In genomic region chr2L:15061368-15061767, dm6 we compare ENCODE assay signal across 5 fruit fly cellular contexts.
TF ChIP-seq lines count a peak whose summit lies in the region.

solo (plus strand) TSS chr2L:15061656.
vas (plus strand) TSS chr2L:15061656.

- no peak for TF ChIP-seq CTCF in whole organism, embryonic (GFP tag; optimal IDR thresholded peaks at IDR 0.05; lab: Kevin White, UChicago)

TF ChIP-seq in whole organism, adult, 20 proteins besides CTCF, POLR2A, EP300 and RAD21:
- TF ChIP-seq kay (GFP tag; lab: Kevin White, UChicago; ENCODE audit: borderline replicate concordance) (peak; percentile 81), CG11617 (GFP tag; optimal IDR thresholded peaks at IDR 0.05; lab: Kevin White, UChicago) (no peak)

TF ChIP-seq in whole organism, embryonic, 481 proteins besides CTCF, POLR2A, EP300 and RAD21 (continues in another document):
- peak; percentile 59 for TF ChIP-seq CG15601 (tag; optimal IDR thresholded peaks at IDR 0.05; lab: Kevin White, UChicago)
- TF ChIP-seq CG4707 (GFP tag; optimal IDR thresholded peaks at IDR 0.05; lab: Kevin White, UChicago) = peak; percentile 27
- peak; percentile 31 for TF ChIP-seq bcd (GFP tag; optimal IDR thresholded peaks at IDR 0.05; lab: Kevin White, UChicago)
- no peak; the same call in 2 of the 3 replicates for TF ChIP-seq ci (GFP tag; IDR thresholded peaks at IDR 0.05; lab: Robert Waterston, UW)
- TF ChIP-seq trem (tag; optimal IDR thresholded peaks at IDR 0.05; lab: Kevin White, UChicago) = peak; percentile 56
- TF ChIP-seq ftz-f1 (GFP tag; optimal IDR thresholded peaks at IDR 0.05; lab: Kevin White, UChicago) = no peak
- no peak; the same call in 2 of the 3 replicates for TF ChIP-seq CG11695 (GFP tag; IDR thresholded peaks at IDR 0.05; lab: Robert Waterston, UW)
- TF ChIP-seq CG7786 (GFP tag; optimal IDR thresholded peaks at IDR 0.05; lab: Kevin White, UChicago) = no peak
- peak; percentile 7 for TF ChIP-seq CG17568 (GFP tag; optimal IDR thresholded peaks at IDR 0.05; lab: Kevin White, UChicago)
- TF ChIP-seq crol (GFP tag; IDR thresholded peaks at IDR 0.05; lab: Robert Waterston, UW) = no peak
- peak; percentile 68 for TF ChIP-seq grau (tag; optimal IDR thresholded peaks at IDR 0.05; lab: Kevin White, UChicago)
- no peak for TF ChIP-seq Aef1 (GFP tag; IDR thresholded peaks at IDR 0.05; lab: Robert Waterston, UW)
- no peak for TF ChIP-seq jing (GFP tag; optimal IDR thresholded peaks at IDR 0.05; lab: Kevin White, UChicago)
- no peak for TF ChIP-seq CG8089 (GFP tag; optimal IDR thresholded peaks at IDR 0.05; lab: Kevin White, UChicago)
- no peak for TF ChIP-seq h (optimal IDR thresholded peaks at IDR 0.05; lab: Kevin White, UChicago)
- TF ChIP-seq luna (GFP tag; optimal IDR thresholded peaks at IDR 0.05; lab: Kevin White, UChicago) = no peak
- peak; percentile 63 for TF ChIP-seq CG30403 (GFP tag; optimal IDR thresholded peaks at IDR 0.05; lab: Kevin White, UChicago)
- peak; percentile 64 for TF ChIP-seq zen (tag; optimal IDR thresholded peaks at IDR 0.05; lab: Kevin White, UChicago)
- no peak for TF ChIP-seq wor (GFP tag; IDR thresholded peaks at IDR 0.05; lab: Robert Waterston, UW)
- TF ChIP-seq fd102C (GFP tag; optimal IDR thresholded peaks at IDR 0.05; lab: Kevin White, UChicago) = no peak
- peak; percentile 71 for TF ChIP-seq CG12659 (GFP tag; optimal IDR thresholded peaks at IDR 0.05; lab: Kevin White, UChicago)
- no peak for TF ChIP-seq nom (GFP tag; optimal IDR thresholded peaks at IDR 0.05; lab: Kevin White, UChicago)
- peak; percentile 23 for TF ChIP-seq ewg (GFP tag; optimal IDR thresholded peaks at IDR 0.05; lab: Kevin White, UChicago)

TF ChIP-seq in whole organism, prepupa, 60 proteins besides CTCF, POLR2A, EP300 and RAD21 (continues in another document):
- TF ChIP-seq topi (GFP tag; optimal IDR thresholded peaks at IDR 0.05; lab: Kevin White, UChicago) = peak; percentile 17
- TF ChIP-seq svp (GFP tag; lab: Kevin White, UChicago) = peak; percentile 60
- TF ChIP-seq cyc (GFP tag; optimal IDR thresholded peaks at IDR 0.05; lab: Kevin White, UChicago) = peak; percentile 17
- TF ChIP-seq acj6 (GFP tag; optimal IDR thresholded peaks at IDR 0.05; lab: Kevin White, UChicago) = peak; percentile 15
- peak; percentile 19 for TF ChIP-seq lz (GFP tag; optimal IDR thresholded peaks at IDR 0.05; lab: Kevin White, UChicago)
- TF ChIP-seq OdsH (GFP tag; optimal IDR thresholded peaks at IDR 0.05; lab: Kevin White, UChicago) = peak; percentile 33
- no peak for TF ChIP-seq eg (GFP tag; IDR thresholded peaks at IDR 0.05; lab: Robert Waterston, UW)
- peak; percentile 53 for TF ChIP-seq CG3032 (tag; optimal IDR thresholded peaks at IDR 0.05; lab: Kevin White, UChicago)
- peak; percentile 9 for TF ChIP-seq esn (GFP tag; optimal IDR thresholded peaks at IDR 0.05; lab: Kevin White, UChicago)
- TF ChIP-seq Ets96B (tag; optimal IDR thresholded peaks at IDR 0.05; lab: Kevin White, UChicago) = no peak
- no peak for TF ChIP-seq CG8632 (GFP tag; optimal IDR thresholded peaks at IDR 0.05; lab: Kevin White, UChicago)
- peak; percentile 2 for TF ChIP-seq CG4318 (GFP tag; optimal IDR thresholded peaks at IDR 0.05; lab: Kevin White, UChicago)
- peak; percentile 18 for TF ChIP-seq CG31627 (GFP tag; optimal IDR thresholded peaks at IDR 0.05; lab: Kevin White, UChicago)
- TF ChIP-seq Sox14 (GFP tag; optimal IDR thresholded peaks at IDR 0.05; lab: Kevin White, UChicago) = peak; percentile 41
- no peak for TF ChIP-seq CG34406 (GFP tag; optimal IDR thresholded peaks at IDR 0.05; lab: Kevin White, UChicago)
- no peak for TF ChIP-seq CG10669 (GFP tag; optimal IDR thresholded peaks at IDR 0.05; lab: Kevin White, UChicago)
- no peak for TF ChIP-seq CG6808 (GFP tag; optimal IDR thresholded peaks at IDR 0.05; lab: Kevin White, UChicago)
- no peak for TF ChIP-seq CG3919 (GFP tag; optimal IDR thresholded peaks at IDR 0.05; lab: Kevin White, UChicago)
- peak; percentile 19 for TF ChIP-seq CG10631 (GFP tag; optimal IDR thresholded peaks at IDR 0.05; lab: Kevin White, UChicago)
- peak; percentile 23 for TF ChIP-seq Hr39 (GFP tag; optimal IDR thresholded peaks at IDR 0.05; lab: Kevin White, UChicago)
- TF ChIP-seq Hr38 (GFP tag; optimal IDR thresholded peaks at IDR 0.05; lab: Kevin White, UChicago) = no peak
- TF ChIP-seq pdm3 (GFP tag; optimal IDR thresholded peaks at IDR 0.05; lab: Kevin White, UChicago) = no peak
- TF ChIP-seq Hr4 (GFP tag; optimal IDR thresholded peaks at IDR 0.05; lab: Kevin White, UChicago) = peak; percentile 45

TF ChIP-seq in whole organism, pupa, 21 proteins besides CTCF, POLR2A, EP300 and RAD21:
- TF ChIP-seq CG32121 (GFP tag; IDR thresholded peaks at IDR 0.05; lab: Robert Waterston, UW) = 0 out of 2 replicates have a peak, but pooled peaks have one; percentile 35
- TF ChIP-seq gl (tag; optimal IDR thresholded peaks at IDR 0.05; lab: Kevin White, UChicago) = no peak
- no peak for TF ChIP-seq fd96Ca (GFP tag; IDR thresholded peaks at IDR 0.05; lab: Robert Waterston, UW)
- peak; percentile 35 for TF ChIP-seq CG15710 (tag; optimal IDR thresholded peaks at IDR 0.05; lab: Kevin White, UChicago)
- peak; percentile 19 for TF ChIP-seq CG17806 (tag; optimal IDR thresholded peaks at IDR 0.05; lab: Kevin White, UChicago)
- TF ChIP-seq CG8301 (tag; optimal IDR thresholded peaks at IDR 0.05; lab: Kevin White, UChicago) = peak; percentile 14
- TF ChIP-seq D1 (tag; optimal IDR thresholded peaks at IDR 0.05; lab: Kevin White, UChicago) = no peak

TF ChIP-seq in whole organism, wandering third instar larva, 38 proteins besides CTCF, POLR2A, EP300 and RAD21:
- no peak for TF ChIP-seq dmrt93B (GFP tag; optimal IDR thresholded peaks at IDR 0.05; lab: Kevin White, UChicago)
- TF ChIP-seq GATAd (GFP tag; optimal IDR thresholded peaks at IDR 0.05; lab: Kevin White, UChicago) = no peak
- no peak for TF ChIP-seq Vsx2 (GFP tag; optimal IDR thresholded peaks at IDR 0.05; lab: Kevin White, UChicago; ENCODE audit: partially characterized antibody)
- no peak for TF ChIP-seq Hr83 (GFP tag; optimal IDR thresholded peaks at IDR 0.05; lab: Kevin White, UChicago; ENCODE audit: poor library complexity, severe bottlenecking)
- TF ChIP-seq CG32264 (GFP tag; optimal IDR thresholded peaks at IDR 0.05; lab: Kevin White, UChicago) = no peak
- TF ChIP-seq jim (GFP tag; optimal IDR thresholded peaks at IDR 0.05; lab: Kevin White, UChicago) = no peak
- no peak for TF ChIP-seq tai (GFP tag; optimal IDR thresholded peaks at IDR 0.05; lab: Kevin White, UChicago)
- TF ChIP-seq ey (GFP tag; optimal IDR thresholded peaks at IDR 0.05; lab: Kevin White, UChicago) = no peak
- no peak for TF ChIP-seq sage (GFP tag; optimal IDR thresholded peaks at IDR 0.05; lab: Kevin White, UChicago)
- no peak for TF ChIP-seq dsf (GFP tag; optimal IDR thresholded peaks at IDR 0.05; lab: Kevin White, UChicago; ENCODE audit: borderline replicate concordance)
- TF ChIP-seq dl (GFP tag; optimal IDR thresholded peaks at IDR 0.05; lab: Kevin White, UChicago; ENCODE audit: insufficient read depth in 1 of 2, partially characterized antibody in 2 of 2) = no peak
- no peak for TF ChIP-seq lola (GFP tag; optimal IDR thresholded peaks at IDR 0.05; lab: Kevin White, UChicago)
- TF ChIP-seq br (GFP tag; optimal IDR thresholded peaks at IDR 0.05; lab: Kevin White, UChicago) = no peak
- TF ChIP-seq Hr78 (GFP tag; optimal IDR thresholded peaks at IDR 0.05; lab: Kevin White, UChicago) = peak; percentile 54
- no peak for TF ChIP-seq foxo (GFP tag; optimal IDR thresholded peaks at IDR 0.05; lab: Kevin White, UChicago)
- TF ChIP-seq Dfd (GFP tag; optimal IDR thresholded peaks at IDR 0.05; lab: Kevin White, UChicago) = no peak
- TF ChIP-seq Rel (GFP tag; optimal IDR thresholded peaks at IDR 0.05; lab: Kevin White, UChicago) = no peak
- peak; percentile 52 for TF ChIP-seq Rel (tag; optimal IDR thresholded peaks at IDR 0.05; lab: Kevin White, UChicago)
- TF ChIP-seq psq (GFP tag; optimal IDR thresholded peaks at IDR 0.05; lab: Kevin White, UChicago) = no peak
- peak; percentile 45 for TF ChIP-seq HLH106 (tag; optimal IDR thresholded peaks at IDR 0.05; lab: Kevin White, UChicago)
- no peak for TF ChIP-seq rgr (GFP tag; optimal IDR thresholded peaks at IDR 0.05; lab: Kevin White, UChicago)
- peak; percentile 68 for TF ChIP-seq N (GFP tag; optimal IDR thresholded peaks at IDR 0.05; lab: Kevin White, UChicago)
- TF ChIP-seq Dif (GFP tag; optimal IDR thresholded peaks at IDR 0.05; lab: Kevin White, UChicago; ENCODE audit: partially characterized antibody) = no peak
- peak; percentile 31 for TF ChIP-seq woc (GFP tag; optimal IDR thresholded peaks at IDR 0.05; lab: Kevin White, UChicago)
- TF ChIP-seq fru (GFP tag; optimal IDR thresholded peaks at IDR 0.05; lab: Kevin White, UChicago) = no peak
- TF ChIP-seq Myc (optimal IDR thresholded peaks at IDR 0.05; lab: Kevin White, UChicago) = no peak
- TF ChIP-seq brk (GFP tag; optimal IDR thresholded peaks at IDR 0.05; lab: Kevin White, UChicago) = no peak
- no peak for TF ChIP-seq usp (GFP tag; optimal IDR thresholded peaks at IDR 0.05; lab: Kevin White, UChicago)
- no peak for TF ChIP-seq CrebA (GFP tag; optimal IDR thresholded peaks at IDR 0.05; lab: Kevin White, UChicago; ENCODE audit: borderline replicate concordance)
- TF ChIP-seq Mio (GFP tag; optimal IDR thresholded peaks at IDR 0.05; lab: Kevin White, UChicago) = no peak
- peak; percentile 12 for TF ChIP-seq sv (GFP tag; optimal IDR thresholded peaks at IDR 0.05; lab: Kevin White, UChicago)
- TF ChIP-seq CG9705 (GFP tag; optimal IDR thresholded peaks at IDR 0.05; lab: Kevin White, UChicago) = no peak
- no peak for TF ChIP-seq Hnf4 (GFP tag; optimal IDR thresholded peaks at IDR 0.05; lab: Kevin White, UChicago)
- no peak for TF ChIP-seq Abd-B (GFP tag; optimal IDR thresholded peaks at IDR 0.05; lab: Kevin White, UChicago)
- TF ChIP-seq pan (optimal IDR thresholded peaks at IDR 0.05; lab: Kevin White, UChicago) = no peak
- no peak for TF ChIP-seq Jra (GFP tag; optimal IDR thresholded peaks at IDR 0.05; lab: Kevin White, UChicago)
- TF ChIP-seq Sp1 (GFP tag; optimal IDR thresholded peaks at IDR 0.05; lab: Kevin White, UChicago) = peak; percentile 22
